Fruit fly (Drosophila melanogaster) whole organism, embryonic: Measurements from ENCODE around the gene CG43367.

Experiments
- Awh ChIP-seq: fragments of 200-800 bp; sonication (Bioruptor generic); IDR thresholded peaks from 2 replicates; pipeline ENCODE4, ENCODE4 v1.3.6; 2022; ENCODE audit warnings: missing biosample characterization, missing genetic modification characterization
- Blimp-1 ChIP-seq: fragments of 200-800 bp; sonication (Bioruptor generic); optimal IDR thresholded peaks from 3 replicates; lab custom pipeline; 2018; ENCODE audit warnings: missing biosample characterization, missing genetic modification characterization, mild to moderate bottlenecking, moderate library complexity, missing genetic modification reagents
- CG11247 ChIP-seq: fragments of 200-800 bp; sonication (Bioruptor generic); IDR thresholded peaks from 2 replicates; pipeline ENCODE4 v1.3.6; 2022; ENCODE audit warnings: missing biosample characterization, missing genetic modification characterization
- CG11696 ChIP-seq: fragments of 200-800 bp; sonication (Bioruptor generic); IDR thresholded peaks from 2 replicates; pipeline ENCODE4 v1.3.6; 2022; ENCODE audit warnings: missing biosample characterization, missing genetic modification characterization
- CG17802 ChIP-seq: fragments of 200-800 bp; sonication (Bioruptor generic); optimal IDR thresholded peaks from 2 replicates; lab custom pipeline; 2018; ENCODE audit warnings: missing biosample characterization, mild to moderate bottlenecking, missing genetic modification characterization, moderate library complexity
- CG1792 ChIP-seq: fragments of 200-800 bp; sonication (Bioruptor generic); optimal IDR thresholded peaks from 2 replicates; lab custom pipeline; 2016; ENCODE audit warnings: missing biosample characterization, missing genetic modification characterization
- CG18599 ChIP-seq: fragments of 200-800 bp; sonication (Bioruptor generic); optimal IDR thresholded peaks from 3 replicates; lab custom pipeline; 2017; ENCODE audit warnings: missing biosample characterization, missing genetic modification characterization, mild to moderate bottlenecking, moderate library complexity, missing genetic modification reagents
- CG2678 ChIP-seq: fragments of 200-800 bp; sonication (Bioruptor generic); optimal IDR thresholded peaks from 3 replicates; lab custom pipeline; 2019; ENCODE audit warnings: missing biosample characterization, mild to moderate bottlenecking, missing genetic modification characterization, moderate library complexity
- CG3065 ChIP-seq: fragments of 200-800 bp; sonication (Bioruptor generic); optimal IDR thresholded peaks from 2 replicates; lab custom pipeline; 2016; ENCODE audit warnings: missing biosample characterization, missing genetic modification characterization
- CG3838 ChIP-seq: fragments of 200-800 bp; sonication (Bioruptor generic); optimal IDR thresholded peaks from 3 replicates; lab custom pipeline; 2016; ENCODE audit warnings: missing biosample characterization, missing genetic modification characterization
- CG3995 ChIP-seq: fragments of 200-800 bp; sonication (Bioruptor generic); optimal IDR thresholded peaks from 3 replicates; lab custom pipeline; 2016; ENCODE audit warnings: missing biosample characterization, missing genetic modification characterization
- CG42726 ChIP-seq: fragments of 200-800 bp; sonication (Bioruptor generic); IDR thresholded peaks from 2 replicates; pipeline ENCODE4 v1.3.6; 2022; ENCODE audit warnings: missing biosample characterization, missing genetic modification characterization; ENCODE audit not compliant: partially characterized antibody
- CG4707 ChIP-seq: fragments of 200-800 bp; sonication (Bioruptor generic); optimal IDR thresholded peaks from 2 replicates; lab custom pipeline; 2018; ENCODE audit warnings: missing biosample characterization, mild to moderate bottlenecking, missing genetic modification characterization, moderate library complexity
- CG6254 ChIP-seq: fragments of 200-800 bp; sonication (Bioruptor generic); optimal IDR thresholded peaks from 3 replicates; lab custom pipeline; 2017; ENCODE audit warnings: mild to moderate bottlenecking, missing biosample characterization, missing genetic modification reagents, missing genetic modification characterization
- CG7271 ChIP-seq: fragments of 200-800 bp; sonication (Bioruptor generic); optimal IDR thresholded peaks from 2 replicates; lab custom pipeline; 2018; ENCODE audit warnings: missing biosample characterization, mild to moderate bottlenecking, missing genetic modification characterization, moderate library complexity
- CG7839 ChIP-seq: fragments of 200-800 bp; sonication (Bioruptor generic); optimal IDR thresholded peaks from 3 replicates; lab custom pipeline; 2018; ENCODE audit warnings: missing biosample characterization, mild to moderate bottlenecking, missing genetic modification characterization, moderate library complexity
- CkIIα-i1 ChIP-seq: fragments of 200-800 bp; sonication (Bioruptor generic); IDR thresholded peaks from 2 replicates; pipeline ENCODE4 v1.3.6; 2022; ENCODE audit warnings: missing biosample characterization, missing genetic modification characterization
- Ets97D ChIP-seq: fragments of 200-800 bp; sonication (Bioruptor generic); optimal IDR thresholded peaks from 3 replicates; lab custom pipeline; 2016; ENCODE audit warnings: missing biosample characterization, missing genetic modification characterization
- Hr39 ChIP-seq: fragments of >200 bp; optimal IDR thresholded peaks from 2 replicates; lab custom pipeline; 2017
- Neu2 ChIP-seq: fragments of 200-800 bp; sonication (Bioruptor generic); optimal IDR thresholded peaks from 3 replicates; lab custom pipeline; 2016; ENCODE audit warnings: missing biosample characterization, missing genetic modification characterization, borderline replicate concordance
- abd-A ChIP-seq: fragments of 200-800 bp; sonication (Bioruptor generic); optimal IDR thresholded peaks from 3 replicates; lab custom pipeline; 2019; ENCODE audit warnings: missing biosample characterization, mild to moderate bottlenecking, missing genetic modification characterization, moderate library complexity
- bbx ChIP-seq: fragments of 200-800 bp; sonication (Bioruptor generic); IDR thresholded peaks from 2 replicates; pipeline ENCODE4 v1.3.6; 2022; ENCODE audit warnings: missing biosample characterization, missing genetic modification characterization; ENCODE audit not compliant: partially characterized antibody
- bowl ChIP-seq: fragments of 200-800 bp; sonication (Bioruptor generic); IDR thresholded peaks from 2 replicates; pipeline ENCODE4 v1.3.6; 2022; ENCODE audit warnings: missing biosample characterization, missing genetic modification characterization
- ci ChIP-seq: fragments of 200-800 bp; sonication (Bioruptor generic); IDR thresholded peaks from 3 replicates; pipeline ENCODE4 v1.3.6; 2022; ENCODE audit warnings: missing biosample characterization, missing genetic modification characterization
- dan ChIP-seq: fragments of 200-800 bp; sonication (Bioruptor generic); IDR thresholded peaks from 2 replicates; pipeline ENCODE4 v1.3.6; 2022; ENCODE audit warnings: missing biosample characterization, missing genetic modification characterization
- dysf ChIP-seq: fragments of 200-800 bp; sonication (Bioruptor generic); IDR thresholded peaks from 3 replicates; pipeline ENCODE4 v1.3.6; 2022; ENCODE audit warnings: missing biosample characterization, missing genetic modification characterization
- emc ChIP-seq: fragments of 200-800 bp; sonication (Bioruptor generic); optimal IDR thresholded peaks from 2 replicates; lab custom pipeline; 2016; ENCODE audit warnings: missing biosample characterization, missing genetic modification characterization
- eve ChIP-seq, 2 experiments: fragments of >200 bp; optimal IDR thresholded peaks; 2 replicates each; lab custom pipeline; 2017; ENCODE audit warnings: missing biosample characterization in 2 of 2, missing genetic modification characterization in 2 of 2
- ewg ChIP-seq: fragments of 200-800 bp; sonication (Bioruptor generic); optimal IDR thresholded peaks from 3 replicates; lab custom pipeline; 2017; ENCODE audit warnings: mild to moderate bottlenecking, missing biosample characterization, missing genetic modification reagents, missing genetic modification characterization
- grn ChIP-seq: fragments of 200-800 bp; sonication (Bioruptor generic); optimal IDR thresholded peaks from 3 replicates; lab custom pipeline; 2017; ENCODE audit warnings: missing biosample characterization, missing genetic modification characterization
- hb ChIP-seq: fragments of 200-800 bp; sonication (Bioruptor generic); IDR thresholded peaks from 3 replicates; pipeline ENCODE4 v1.3.6; 2022; ENCODE audit warnings: missing biosample characterization, missing genetic modification characterization; ENCODE audit not compliant: partially characterized antibody
- jumu ChIP-seq: fragments of 200-800 bp; sonication (Bioruptor generic); optimal IDR thresholded peaks from 3 replicates; lab custom pipeline; 2016; ENCODE audit warnings: missing biosample characterization, missing genetic modification characterization
- kah ChIP-seq: fragments of 200-800 bp; sonication (Bioruptor generic); optimal IDR thresholded peaks from 2 replicates; lab custom pipeline; 2018; ENCODE audit warnings: missing biosample characterization, mild to moderate bottlenecking, missing genetic modification characterization
- kay ChIP-seq: fragments of 200-800 bp; sonication (Bioruptor generic); optimal IDR thresholded peaks from 2 replicates; lab custom pipeline; 2016; ENCODE audit warnings: missing biosample characterization, missing genetic modification characterization
- kni ChIP-seq: fragments of 200-800 bp; sonication (Bioruptor generic); optimal IDR thresholded peaks from 3 replicates; lab custom pipeline; 2017; ENCODE audit warnings: mild to moderate bottlenecking, missing biosample characterization, missing genetic modification reagents, missing genetic modification characterization
- nerfin-1 ChIP-seq: fragments of 200-800 bp; sonication (Bioruptor generic); optimal IDR thresholded peaks from 3 replicates; lab custom pipeline; 2019; ENCODE audit warnings: missing biosample characterization, mild to moderate bottlenecking, missing genetic modification characterization, moderate library complexity
- nerfin-2 ChIP-seq: fragments of 200-800 bp; sonication (Bioruptor generic); IDR thresholded peaks from 2 replicates; pipeline ENCODE4 v1.3.6; 2022; ENCODE audit warnings: missing biosample characterization, missing genetic modification characterization; ENCODE audit not compliant: partially characterized antibody
- oc ChIP-seq: fragments of 200-800 bp; sonication (Bioruptor generic); optimal IDR thresholded peaks from 2 replicates; lab custom pipeline; 2018; ENCODE audit warnings: missing biosample characterization, mild to moderate bottlenecking, missing genetic modification characterization, moderate library complexity
- p53 ChIP-seq: fragments of 200-800 bp; sonication (Bioruptor generic); optimal IDR thresholded peaks from 2 replicates; lab custom pipeline; 2016; ENCODE audit warnings: missing biosample characterization, missing genetic modification characterization
- pb ChIP-seq: fragments of 200-800 bp; sonication (Bioruptor generic); optimal IDR thresholded peaks from 3 replicates; lab custom pipeline; 2016; ENCODE audit warnings: missing biosample characterization, missing genetic modification characterization
- pzg ChIP-seq: fragments of 200-800 bp; sonication (Bioruptor generic); optimal IDR thresholded peaks from 3 replicates; lab custom pipeline; 2018; ENCODE audit warnings: missing biosample characterization, mild to moderate bottlenecking, missing genetic modification characterization, moderate library complexity
- schlank ChIP-seq: fragments of 200-800 bp; sonication (Bioruptor generic); optimal IDR thresholded peaks from 2 replicates; lab custom pipeline; 2018; ENCODE audit warnings: missing biosample characterization, mild to moderate bottlenecking, missing genetic modification characterization
- sens ChIP-seq: fragments of 200-800 bp; sonication (Bioruptor generic); peaks from one replicate; lab custom pipeline; 2016; ENCODE audit warnings: missing biosample characterization, missing genetic modification characterization
- tx ChIP-seq: fragments of 200-800 bp; sonication (Bioruptor generic); optimal IDR thresholded peaks from 2 replicates; lab custom pipeline; 2016; ENCODE audit warnings: missing biosample characterization, missing genetic modification characterization
- zf30C ChIP-seq: fragments of 200-800 bp; sonication (Bioruptor generic); optimal IDR thresholded peaks from 3 replicates; lab custom pipeline; 2018; ENCODE audit warnings: missing biosample characterization, mild to moderate bottlenecking, missing genetic modification characterization

Gene CG43367

DNA sequence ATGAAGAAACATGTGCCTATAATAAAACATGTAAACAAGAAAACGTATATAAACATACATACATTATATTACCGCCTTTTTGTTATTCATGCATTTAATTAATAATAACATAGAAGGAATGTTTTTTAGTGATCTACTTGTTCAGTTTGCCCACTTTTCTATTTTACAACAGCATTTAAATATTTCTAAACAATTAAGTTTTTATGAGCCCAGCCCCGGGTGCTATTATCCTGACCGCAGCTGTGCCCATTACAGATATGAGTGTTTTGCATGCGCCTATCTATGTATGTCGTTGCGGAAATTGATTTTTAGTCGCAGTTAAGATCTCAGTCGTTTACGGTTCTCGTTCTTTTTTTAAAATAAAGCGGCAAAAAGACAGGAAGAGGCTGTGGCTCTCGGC, 71.2 kb downstream of the CG43367 start:
- TF ChIP-seq CG11696 (peak; percentile 69), CG3065 (GFP tag; lab: Kevin White, UChicago) (no peak), sens (GFP tag; lab: Kevin White, UChicago) (peak; percentile 6), abd-A (tag; lab: Kevin White, UChicago) (no peak), nerfin-2 (GFP tag; lab: Robert Waterston, UW) (0 out of 2 replicates have a peak, but pooled peaks have one; percentile 21)

DNA sequence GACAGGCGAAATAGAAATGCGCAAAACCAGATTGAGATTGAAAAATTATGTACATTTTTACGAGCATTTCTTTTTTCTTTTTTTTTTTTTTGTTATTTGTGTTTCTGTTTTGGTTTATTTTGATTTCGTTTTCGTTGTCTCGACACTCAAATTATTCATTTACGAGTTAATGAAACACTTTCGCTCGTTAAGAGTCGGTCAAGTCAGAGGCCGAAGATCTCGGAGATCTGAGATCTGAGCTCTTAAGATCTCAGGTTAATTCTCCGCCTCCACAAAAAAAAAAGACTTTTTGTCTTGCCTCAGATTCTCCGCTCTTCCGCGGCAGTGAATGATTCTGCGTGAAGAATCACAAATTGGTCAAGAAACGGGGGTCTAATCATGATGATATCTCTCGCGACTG, 72.0 kb downstream of the CG43367 start:
- no peak for TF ChIP-seq Neu2 (GFP tag; lab: Kevin White, UChicago)
- TF ChIP-seq CG6254 (GFP tag; lab: Kevin White, UChicago), result no peak
- TF ChIP-seq Blimp-1 (GFP tag; lab: Kevin White, UChicago), result peak; percentile 88
- TF ChIP-seq Awh (GFP tag; lab: Robert Waterston, UW), result 0 out of 2 replicates have a peak, but pooled peaks have one; percentile 54
- TF ChIP-seq grn (GFP tag; lab: Kevin White, UChicago), result peak; percentile 1
- TF ChIP-seq, all 482 proteins: peak for 3

DNA sequence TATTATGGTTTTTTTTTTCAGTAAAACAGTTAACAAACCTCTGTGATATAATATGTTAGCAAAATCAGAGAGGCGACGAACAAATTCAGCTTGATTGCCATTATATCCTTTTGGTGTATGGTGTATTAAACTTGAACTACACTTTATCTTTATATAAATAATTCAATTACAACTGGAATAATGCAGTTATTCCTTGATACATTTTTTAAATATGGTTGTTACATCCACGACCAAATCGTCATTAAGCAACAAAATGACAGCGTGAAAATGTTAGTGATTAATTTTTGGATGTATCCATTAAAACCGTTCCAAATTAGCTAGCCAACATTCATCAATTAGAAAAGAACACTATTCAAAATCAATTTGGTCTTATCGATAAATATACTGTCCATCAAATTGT, 73.6 kb downstream of the CG43367 start, which contains the start of gene CG33764:
Gene CG33764, minus strand, starts transcription at position 101 of the 400 bp plus-strand sequence.
- TF ChIP-seq kay (GFP tag; lab: Kevin White, UChicago) (no peak), CG7839 (tag; lab: Kevin White, UChicago) (no peak), bbx (GFP tag; lab: Robert Waterston, UW) (no peak), pb (GFP tag; lab: Kevin White, UChicago) (no peak), CG1792 (GFP tag; lab: Kevin White, UChicago) (no peak), ewg (GFP tag; lab: Kevin White, UChicago) (no peak), oc (tag; lab: Kevin White, UChicago) (no peak), CG18599 (GFP tag; lab: Kevin White, UChicago) (no peak), p53 (GFP tag; lab: Kevin White, UChicago) (no peak), eve (GFP tag; optimal IDR thresholded peaks at IDR 0.05; lab: Kevin White, UChicago) (no peak), CG17802 (tag; lab: Kevin White, UChicago) (no peak), pzg (GFP tag; lab: Kevin White, UChicago) (no peak)
- TF ChIP-seq, all 482 proteins: peak for 0

DNA sequence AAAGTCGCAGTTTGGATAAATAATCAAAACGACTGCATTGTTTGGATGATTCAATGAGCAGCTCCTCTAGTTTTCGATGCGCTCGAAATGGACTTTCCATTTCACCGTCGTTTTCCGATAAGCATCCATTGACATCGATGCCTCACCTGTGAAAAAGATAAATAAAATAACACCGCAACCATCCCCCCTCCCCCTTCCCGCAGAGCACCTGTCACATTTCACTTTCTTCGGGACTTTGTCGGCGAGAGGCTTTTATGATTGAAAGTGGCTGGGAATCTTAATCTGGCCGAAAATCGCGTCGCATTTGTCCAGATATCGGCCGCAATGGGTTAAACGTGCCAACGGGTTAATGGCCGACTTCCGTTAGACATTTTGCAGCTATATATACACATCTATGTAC, 75.4 kb downstream of the CG43367 start:
- peak; percentile 69 for TF ChIP-seq oc (tag; lab: Kevin White, UChicago)
- no peak for TF ChIP-seq dysf (GFP tag; lab: Robert Waterston, UW)
- peak; percentile 98 for TF ChIP-seq Blimp-1 (GFP tag; lab: Kevin White, UChicago)
- no peak for TF ChIP-seq CG42726
- TF ChIP-seq grn (GFP tag; lab: Kevin White, UChicago), result peak; percentile 22
- no peak for TF ChIP-seq CkIIα-i1 (GFP tag; lab: Robert Waterston, UW)
- TF ChIP-seq kni, result peak; percentile 31
- no peak for TF ChIP-seq dan (GFP tag; lab: Robert Waterston, UW)
- no peak for TF ChIP-seq schlank (tag; lab: Kevin White, UChicago)
- TF ChIP-seq hb, result no peak
- TF ChIP-seq CG2678 (tag; lab: Kevin White, UChicago), result no peak
- no peak for TF ChIP-seq emc (GFP tag; lab: Kevin White, UChicago)
- no peak for TF ChIP-seq bowl

DNA sequence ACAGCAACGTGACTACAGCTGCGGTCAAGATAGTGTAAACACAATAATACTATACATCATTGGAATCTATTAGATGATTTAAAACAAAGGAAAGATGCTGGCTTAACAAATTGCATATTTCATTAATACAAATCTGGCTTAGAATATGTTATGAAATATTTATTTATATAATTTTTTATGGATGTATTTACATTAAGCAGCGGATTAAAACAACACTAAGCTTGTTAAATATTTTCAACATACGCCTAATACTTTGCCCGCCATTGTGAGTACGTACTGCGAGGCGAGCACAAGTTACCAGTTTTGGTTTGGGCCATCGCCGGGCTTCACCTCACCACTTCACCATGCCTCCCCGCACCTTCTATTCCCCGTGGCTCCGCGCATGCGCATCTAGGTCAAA, 76.1 kb downstream of the CG43367 start:
- TF ChIP-seq CG3838 (GFP tag; lab: Kevin White, UChicago), result no peak
- TF ChIP-seq Hr39 (lab: Kevin White, UChicago), result no peak
- peak; percentile 33 for TF ChIP-seq CG4707 (GFP tag; lab: Kevin White, UChicago)
- TF ChIP-seq zf30C (GFP tag; lab: Kevin White, UChicago), result no peak
- TF ChIP-seq nerfin-1 (tag; lab: Kevin White, UChicago), result peak; percentile 69
- TF ChIP-seq CG3995 (GFP tag; lab: Kevin White, UChicago), result peak; percentile 25
- no peak for TF ChIP-seq Ets97D (GFP tag; lab: Kevin White, UChicago)
- no peak for TF ChIP-seq CG11247 (GFP tag; lab: Robert Waterston, UW)
- no peak for TF ChIP-seq jumu (GFP tag; lab: Kevin White, UChicago)
- TF ChIP-seq tx (GFP tag; lab: Kevin White, UChicago), result no peak
- peak; percentile 13 for TF ChIP-seq CG7271 (tag; lab: Kevin White, UChicago)
- peak; percentile 56 for TF ChIP-seq kah (GFP tag; lab: Kevin White, UChicago)
- peak; percentile 61; the same call in 2 of the 3 replicates for TF ChIP-seq ci (GFP tag; lab: Robert Waterston, UW)
